Fruit fly (Drosophila melanogaster) Kc167 (cell line): Measurements from ENCODE around the gene Vps29.

Experiments
- Sin3A ChIP-seq: fragments of >200 bp; optimal IDR thresholded peaks from 2 replicates; lab custom pipeline; 2018; ENCODE audit warnings: missing external identifiers
- ttk ChIP-seq: sonication (Bioruptor generic); optimal IDR thresholded peaks from 2 replicates; lab custom pipeline; 2017; ENCODE audit warnings: missing external identifiers

dm6 chr2L:1118149-1118548, 32.4 kb upstream of the Vps29 start:
- TF ChIP-seq ttk (no peak), Sin3A (lab: Kevin White, UChicago) (no peak)
